Worm (Caenorhabditis elegans) whole organism, early embryonic: ENCODE data around the gene R07E5.19.

Source experiments
- B0310.2 ChIP-seq: sonication (generic microtip); optimal IDR thresholded peaks from 2 replicates; lab custom pipeline; 2016; ENCODE audit warnings: mild to moderate bottlenecking, missing genetic modification characterization, missing compliant biosample characterization
- F13C5.2 ChIP-seq: sonication (generic microtip); optimal IDR thresholded peaks from 2 replicates; lab custom pipeline; 2017; ENCODE audit warnings: mild to moderate bottlenecking, missing genetic modification characterization, inconsistent platforms, missing compliant biosample characterization
- ama-1 ChIP-seq: fragments of 150-350 bp; optimal IDR thresholded peaks from 2 replicates; lab custom pipeline; 2014
- ceh-13 ChIP-seq: fragments of 200-800 bp; sonication (Bioruptor generic); optimal IDR thresholded peaks from 2 replicates; lab custom pipeline; 2018; ENCODE audit warnings: mild to moderate bottlenecking, missing genetic modification characterization, missing compliant biosample characterization
- ets-7 ChIP-seq: sonication (generic microtip); optimal IDR thresholded peaks from 2 replicates; lab custom pipeline; 2016; ENCODE audit warnings: missing genotype, missing genetic modification characterization, missing compliant biosample characterization
- flt-1 ChIP-seq: fragments of 200-800 bp; sonication (Bioruptor generic); IDR thresholded peaks from 2 replicates; pipeline ENCODE4 v1.3.6; 2022; ENCODE audit warnings: missing genetic modification characterization, missing compliant biosample characterization
- hmbx-1 ChIP-seq: sonication (generic microtip); optimal IDR thresholded peaks from 2 replicates; lab custom pipeline; 2016; ENCODE audit warnings: mild to moderate bottlenecking, missing genetic modification characterization, missing compliant biosample characterization
- hmg-4 ChIP-seq: fragments of 200-800 bp; sonication (Bioruptor generic); optimal IDR thresholded peaks from 2 replicates; lab custom pipeline; 2018; ENCODE audit warnings: mild to moderate bottlenecking, missing genetic modification characterization, missing compliant biosample characterization
- hnd-1 ChIP-seq: sonication (generic microtip); optimal IDR thresholded peaks from 2 replicates; lab custom pipeline; 2016; ENCODE audit warnings: missing genetic modification characterization, missing compliant biosample characterization
- pes-1 ChIP-seq: fragments of 200-800 bp; sonication (Bioruptor generic); IDR thresholded peaks from 2 replicates; pipeline ENCODE4 v1.3.6; 2022; ENCODE audit warnings: missing genetic modification reagents, missing genetic modification characterization, missing compliant biosample characterization
- scrt-1 ChIP-seq: fragments of 200-800 bp; sonication (Bioruptor generic); IDR thresholded peaks from 2 replicates; pipeline ENCODE4 v1.3.6; 2022; ENCODE audit warnings: missing genetic modification characterization, missing compliant biosample characterization
- sea-1 ChIP-seq: fragments of 200-800 bp; sonication (Bioruptor generic); conservative IDR thresholded peaks from 2 replicates; pipeline ENCODE4 v1.3.6; 2022; ENCODE audit warnings: missing genetic modification characterization, missing compliant biosample characterization
- tbx-37 ChIP-seq: fragments of 200-800 bp; sonication (Bioruptor generic); conservative IDR thresholded peaks from 2 replicates; pipeline ENCODE4 v1.3.6; 2022; ENCODE audit warnings: missing genetic modification reagents, missing genetic modification characterization, missing compliant biosample characterization
- tra-4 ChIP-seq: sonication (generic microtip); optimal IDR thresholded peaks from 2 replicates; lab custom pipeline; 2017; ENCODE audit warnings: missing genetic modification characterization, missing compliant biosample characterization

ce11 chrIII:4450773-4451423 is 33.0 kb upstream of the R07E5.19 start:
- no peak for TF ChIP-seq tra-4 (tag; lab: Kevin White, UChicago)
- TF ChIP-seq flt-1: no peak
- TF ChIP-seq B0310.2: no peak
- no peak for TF ChIP-seq pes-1 (GFP tag; lab: Robert Waterston, UW)
- no peak for TF ChIP-seq tbx-37 (GFP tag; lab: Robert Waterston, UW)
- no peak for TF ChIP-seq ama-1
- peak; percentile 27 for TF ChIP-seq hmg-4 (GFP tag; lab: Kevin White, UChicago)
- no peak for TF ChIP-seq hmbx-1 (tag; lab: Kevin White, UChicago)
- no peak for TF ChIP-seq ceh-13 (GFP tag; lab: Kevin White, UChicago)
- TF ChIP-seq F13C5.2: peak; percentile 15
- no peak for TF ChIP-seq scrt-1 (GFP tag; lab: Robert Waterston, UW)
- no peak for TF ChIP-seq ets-7
- no peak for TF ChIP-seq hnd-1 (tag; lab: Kevin White, UChicago)
- TF ChIP-seq sea-1 (GFP tag; lab: Robert Waterston, UW): no peak
